Worm (Caenorhabditis elegans): ENCODE results near the gene srh-264.

DNA sequence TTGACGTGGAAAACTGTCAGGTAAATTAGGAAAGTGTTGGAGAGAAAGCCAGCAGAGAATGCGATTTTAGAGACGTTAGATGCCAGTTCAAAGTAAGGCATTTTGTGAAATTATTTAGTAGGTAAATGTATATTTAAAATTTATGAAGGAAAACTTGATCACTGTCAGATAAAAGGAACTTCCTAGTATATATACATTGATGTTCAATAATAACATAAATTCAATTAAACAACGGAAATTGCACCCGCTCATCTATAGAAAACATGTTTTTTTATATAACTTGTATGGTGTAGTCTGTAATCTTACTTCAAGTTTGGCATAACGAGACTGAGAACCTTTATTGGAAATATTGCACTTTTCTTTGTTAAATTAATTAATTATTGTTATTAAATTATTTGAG is 45.1 kb downstream of the srh-264 start, which contains the start of gene str-71:
- TF ChIP-seq pha-4 (tag; optimal IDR thresholded peaks at IDR 0.05) (no peak), lsy-2 (tag; optimal IDR thresholded peaks at IDR 0.05) (no peak), elt-1 (tag; optimal IDR thresholded peaks at IDR 0.05; ENCODE audit: borderline replicate concordance, insufficient read depth) (no peak)
